Fruit fly (Drosophila melanogaster) whole organism, wandering third instar larva: Measurements from ENCODE around the gene Acp1.

ENCODE experiments used
- CG9705 ChIP-seq: fragments of 200-800 bp; sonication (Bioruptor generic); optimal IDR thresholded peaks from 2 replicates; lab custom pipeline; 2018; ENCODE audit warnings: missing biosample characterization, mild to moderate bottlenecking, missing genetic modification characterization
- Myc ChIP-seq: fragments of >200 bp; optimal IDR thresholded peaks from 2 replicates; lab custom pipeline; 2017
- h ChIP-seq: fragments of 200-800 bp; sonication (Bioruptor generic); optimal IDR thresholded peaks from 3 replicates; lab custom pipeline; 2016; ENCODE audit warnings: missing biosample characterization, mild to moderate bottlenecking, missing genetic modification characterization
- psq ChIP-seq: fragments of 200-800 bp; sonication (Bioruptor generic); optimal IDR thresholded peaks from 3 replicates; lab custom pipeline; 2017; ENCODE audit warnings: missing biosample characterization, mild to moderate bottlenecking, missing genetic modification characterization, moderate library complexity
- usp ChIP-seq: fragments of >200 bp; optimal IDR thresholded peaks from 2 replicates; lab custom pipeline; 2017; ENCODE audit warnings: missing biosample characterization, missing genetic modification characterization
- woc ChIP-seq: sonication (Bioruptor generic); optimal IDR thresholded peaks from 2 replicates; lab custom pipeline; 2016; ENCODE audit warnings: missing biosample characterization, mild to moderate bottlenecking, missing genetic modification characterization

DNA sequence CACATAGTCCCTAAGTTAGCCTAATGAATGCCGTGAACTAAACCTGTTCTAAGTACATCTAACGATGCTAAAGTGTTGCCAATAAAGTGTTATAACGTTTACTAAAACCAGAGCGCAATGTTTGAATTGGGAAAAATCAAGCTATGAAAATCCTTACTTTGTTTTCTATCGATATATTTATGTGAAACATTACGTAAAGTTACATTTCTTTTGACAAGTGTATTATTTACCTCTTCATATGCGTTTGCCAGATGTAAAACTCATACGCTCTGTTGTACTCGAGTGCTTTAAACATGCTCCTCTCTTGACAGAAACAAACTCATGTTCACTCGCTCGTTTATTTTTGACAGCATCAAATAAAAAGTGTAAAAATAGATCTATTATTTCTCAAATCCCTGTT, 30.8 kb downstream of the Acp1 start, which contains the start of gene Ntl:
- TF ChIP-seq CG9705 (GFP tag; lab: Kevin White, UChicago) (no peak), woc (GFP tag; lab: Kevin White, UChicago) (no peak), h (no peak), usp (GFP tag; lab: Kevin White, UChicago) (no peak), Myc (lab: Kevin White, UChicago) (no peak), psq (no peak)
